Fruit fly (Drosophila melanogaster): Measurements from ENCODE around the gene CG4553.
A peak's percentile ranks its signal among the peaks of the same experiment; 100 is the strongest.

Gene CG4553

DNA sequence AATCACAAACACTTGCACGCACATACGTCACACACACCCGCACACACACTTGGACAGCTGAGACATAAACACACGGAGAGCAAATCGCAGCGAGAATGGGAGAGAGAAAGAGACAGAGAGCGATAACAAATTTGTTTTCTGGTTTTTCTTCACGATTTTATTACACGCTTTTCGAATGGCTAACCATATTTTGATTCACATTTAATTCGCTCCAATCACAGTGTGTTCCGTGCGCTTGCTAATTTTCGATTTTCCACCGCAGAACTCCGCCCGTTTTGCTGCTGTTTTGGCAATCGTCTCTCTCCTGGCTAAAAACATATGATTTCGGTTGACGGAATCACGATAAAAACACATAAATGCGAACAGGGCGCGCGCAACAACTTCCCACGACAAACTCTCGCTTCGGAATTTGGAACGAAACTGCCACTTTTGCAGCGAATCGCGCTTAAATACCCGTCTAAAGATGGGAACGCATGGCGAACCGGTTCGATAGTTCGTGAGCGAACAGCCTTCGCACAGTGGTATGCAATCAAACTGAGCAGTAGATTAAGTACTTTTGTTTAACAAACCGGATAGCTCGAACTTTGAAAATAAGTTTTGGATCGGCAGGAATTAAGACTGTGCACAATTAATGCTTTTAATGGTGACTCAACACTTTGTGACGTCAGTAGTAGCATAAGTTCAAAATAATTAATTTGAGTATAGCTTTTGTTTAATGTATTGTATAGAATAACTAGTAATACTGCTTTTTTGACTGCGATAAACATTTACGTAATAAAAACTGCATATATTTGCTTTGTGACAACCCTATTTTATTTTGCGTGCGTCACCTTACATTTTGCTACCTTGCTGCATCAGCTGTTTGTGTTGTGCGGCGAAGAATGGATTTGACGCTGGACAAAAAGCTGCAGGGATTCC, 3.8 kb downstream of the CG4553 start, which contains the start of the genes Fur1 and Vps33B (continued):
- peak; percentile 95 for TF ChIP-seq CG12744 (GFP tag; optimal IDR thresholded peaks at IDR 0.05)
- TF ChIP-seq dati (GFP tag; IDR thresholded peaks at IDR 0.05) = peak; percentile 84
- TF ChIP-seq MTF-1 (GFP tag; optimal IDR thresholded peaks at IDR 0.05; ENCODE audit: borderline replicate concordance) = peak; percentile 83
- peak; percentile 79 for TF ChIP-seq Scr (GFP tag; IDR thresholded peaks at IDR 0.05; ENCODE audit: partially characterized antibody)
- peak; percentile 97 for TF ChIP-seq CG4617 (GFP tag; optimal IDR thresholded peaks at IDR 0.05; ENCODE audit: borderline replicate concordance)
- peak; percentile 97 for TF ChIP-seq Oli (tag; optimal IDR thresholded peaks at IDR 0.05)
- TF ChIP-seq CG2129 (GFP tag; IDR thresholded peaks at IDR 0.05; ENCODE audit: partially characterized antibody) = peak; percentile 45
- peak; percentile 53 for TF ChIP-seq MESR4 (GFP tag; optimal IDR thresholded peaks at IDR 0.05)
- peak; percentile 95 for TF ChIP-seq CG34422 (GFP tag; IDR thresholded peaks at IDR 0.05)
- TF ChIP-seq sim (GFP tag; IDR thresholded peaks at IDR 0.05) = peak; percentile 90
- peak; percentile 96 for TF ChIP-seq da (GFP tag; optimal IDR thresholded peaks at IDR 0.05)
- TF ChIP-seq CG10959 (GFP tag; IDR thresholded peaks at IDR 0.05) = peak; percentile 87; the same call in 1 of the 2 replicates
- TF ChIP-seq ash1 (GFP tag; optimal IDR thresholded peaks at IDR 0.05) = peak; percentile 75
- TF ChIP-seq CG14050 (GFP tag; IDR thresholded peaks at IDR 0.05) = peak; percentile 91
- peak; percentile 97 for TF ChIP-seq NC2β (GFP tag; optimal IDR thresholded peaks at IDR 0.05)
- peak; percentile 89 for TF ChIP-seq CG8359 (GFP tag; optimal IDR thresholded peaks at IDR 0.05; ENCODE audit: borderline replicate concordance)
- peak; percentile 90 for TF ChIP-seq Bgb (GFP tag; IDR thresholded peaks at IDR 0.05; ENCODE audit: partially characterized antibody)
- TF ChIP-seq CG11560 (tag; IDR thresholded peaks at IDR 0.05) = no peak; the same call in 2 of the 3 replicates
- peak; percentile 98 for TF ChIP-seq gcm2 (GFP tag; optimal IDR thresholded peaks at IDR 0.05)
- TF ChIP-seq slou (GFP tag; optimal IDR thresholded peaks at IDR 0.05) = peak; percentile 95
- peak; percentile 99 for TF ChIP-seq tin (GFP tag; optimal IDR thresholded peaks at IDR 0.05)
- TF ChIP-seq CG11085 (GFP tag; IDR thresholded peaks at IDR 0.05) = peak; percentile 91
- peak; percentile 88 for TF ChIP-seq CG5953 (GFP tag; IDR thresholded peaks at IDR 0.05)
- TF ChIP-seq CG12071 (GFP tag; optimal IDR thresholded peaks at IDR 0.05) = peak; percentile 92
- TF ChIP-seq CG2875 (GFP tag; optimal IDR thresholded peaks at IDR 0.05) = peak; percentile 93
- peak; percentile 94 for TF ChIP-seq CG13123 (GFP tag; optimal IDR thresholded peaks at IDR 0.05)
- TF ChIP-seq fru (optimal IDR thresholded peaks at IDR 0.05) = no peak
- peak; percentile 71 for TF ChIP-seq nerfin-2 (GFP tag; IDR thresholded peaks at IDR 0.05; ENCODE audit: partially characterized antibody)
- peak; percentile 69 for TF ChIP-seq HLHmδ (GFP tag; optimal IDR thresholded peaks at IDR 0.05)
- TF ChIP-seq CG33213 (GFP tag; optimal IDR thresholded peaks at IDR 0.05) = peak; percentile 98
- TF ChIP-seq twi (tag; optimal IDR thresholded peaks at IDR 0.05) = peak; percentile 92
- TF ChIP-seq Sry-β (GFP tag; optimal IDR thresholded peaks at IDR 0.05) = peak; percentile 68
- peak; percentile 94 for TF ChIP-seq gcm (GFP tag; optimal IDR thresholded peaks at IDR 0.05)
- peak; percentile 97 for TF ChIP-seq cato (GFP tag; optimal IDR thresholded peaks at IDR 0.05; ENCODE audit: borderline replicate concordance)
- TF ChIP-seq CG43689 (GFP tag; IDR thresholded peaks at IDR 0.05) = peak; percentile 78
- TF ChIP-seq lmd (GFP tag; IDR thresholded peaks at IDR 0.05) = peak; percentile 96
- peak; percentile 92 for TF ChIP-seq D19A (tag; optimal IDR thresholded peaks at IDR 0.05)
- TF ChIP-seq CG13424 (tag; optimal IDR thresholded peaks at IDR 0.05) = peak; percentile 98
- TF ChIP-seq bowl (GFP tag; IDR thresholded peaks at IDR 0.05) = peak; percentile 74
- peak; percentile 91; the same call in 1 of the 2 replicates for TF ChIP-seq ttk (GFP tag; IDR thresholded peaks at IDR 0.05)
- peak; percentile 89 for TF ChIP-seq CG18011 (GFP tag; optimal IDR thresholded peaks at IDR 0.05)
- peak; percentile 83 for TF ChIP-seq CG17912 (GFP tag; optimal IDR thresholded peaks at IDR 0.05)
- TF ChIP-seq caup (GFP tag; optimal IDR thresholded peaks at IDR 0.05; ENCODE audit: severe bottlenecking) = peak; percentile 95
- peak; percentile 97 for TF ChIP-seq CG12155 (GFP tag; optimal IDR thresholded peaks at IDR 0.05)
- peak; percentile 93 for TF ChIP-seq Blimp-1 (GFP tag; optimal IDR thresholded peaks at IDR 0.05)
- peak; percentile 92 for TF ChIP-seq CG17568 (GFP tag; optimal IDR thresholded peaks at IDR 0.05)
- TF ChIP-seq tup (GFP tag; optimal IDR thresholded peaks at IDR 0.05) = peak; percentile 96

Data from whole organism, embryonic.